Worm (Caenorhabditis elegans): ENCODE measurements around the gene srz-60.

DNA sequence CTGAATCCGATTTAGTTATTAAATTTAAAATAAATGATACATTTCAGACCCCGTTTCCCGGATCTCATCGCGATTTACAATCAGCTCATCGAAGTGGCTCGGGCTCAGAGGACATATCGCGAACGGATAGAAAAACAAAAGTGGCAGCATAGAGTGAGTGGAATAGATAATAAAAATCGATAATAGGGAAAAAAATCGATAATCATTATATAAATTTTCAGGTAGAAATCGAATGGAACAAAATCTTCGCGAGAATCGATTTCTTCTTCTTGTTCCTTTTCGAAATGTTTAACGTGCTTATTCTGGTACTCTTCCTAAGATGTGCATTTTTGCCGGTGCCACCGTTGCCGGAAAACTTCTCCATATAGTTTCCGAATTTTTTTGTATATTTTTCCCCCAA is 10.0 kb upstream of the srz-60 start:
- TF ChIP-seq unc-30 (tag; optimal IDR thresholded peaks at IDR 0.05) (no peak), swsn-7 (tag; optimal IDR thresholded peaks at IDR 0.05) (no peak), sptf-1 (tag; optimal IDR thresholded peaks at IDR 0.05) (no peak)
